Fruit fly (Drosophila melanogaster) whole organism, embryonic: ENCODE data around the gene Acp29AB.

ENCODE experiments used
- BEAF-32 ChIP-seq: fragments of 200-800 bp; sonication (Bioruptor generic); optimal IDR thresholded peaks from 3 replicates; lab custom pipeline; 2017; ENCODE audit warnings: missing biosample characterization, missing genetic modification characterization, mild to moderate bottlenecking, moderate library complexity, missing genetic modification reagents
- Bdp1 ChIP-seq: fragments of 200-800 bp; sonication (Bioruptor generic); optimal IDR thresholded peaks from 3 replicates; lab custom pipeline; 2016; ENCODE audit warnings: missing biosample characterization, missing genetic modification characterization
- CG10543 ChIP-seq: fragments of 200-800 bp; sonication (Bioruptor generic); optimal IDR thresholded peaks from 3 replicates; lab custom pipeline; 2017; ENCODE audit warnings: missing biosample characterization, mild to moderate bottlenecking, missing genetic modification characterization, moderate library complexity
- CG12236 ChIP-seq: fragments of 200-800 bp; sonication (Bioruptor generic); optimal IDR thresholded peaks from 2 replicates; lab custom pipeline; 2016; ENCODE audit warnings: missing biosample characterization, missing genetic modification characterization
- CG12942 ChIP-seq: fragments of 200-800 bp; sonication (Bioruptor generic); optimal IDR thresholded peaks from 3 replicates; lab custom pipeline; 2016; ENCODE audit warnings: missing biosample characterization, missing genetic modification characterization
- CG13123 ChIP-seq: fragments of 200-800 bp; sonication (Bioruptor generic); optimal IDR thresholded peaks from 2 replicates; lab custom pipeline; 2016; ENCODE audit warnings: missing biosample characterization, missing genetic modification characterization
- CG13424 ChIP-seq: fragments of 200-800 bp; sonication (Bioruptor generic); optimal IDR thresholded peaks from 2 replicates; lab custom pipeline; 2019; ENCODE audit warnings: missing biosample characterization, mild to moderate bottlenecking, missing genetic modification characterization, moderate library complexity
- CG18599 ChIP-seq: fragments of 200-800 bp; sonication (Bioruptor generic); optimal IDR thresholded peaks from 3 replicates; lab custom pipeline; 2017; ENCODE audit warnings: missing biosample characterization, missing genetic modification characterization, mild to moderate bottlenecking, moderate library complexity, missing genetic modification reagents
- CG18764 ChIP-seq: fragments of 200-800 bp; sonication (Bioruptor generic); optimal IDR thresholded peaks from 3 replicates; lab custom pipeline; 2016; ENCODE audit warnings: missing biosample characterization, missing genetic modification characterization
- CG2116 ChIP-seq: fragments of 200-800 bp; sonication (Bioruptor generic); optimal IDR thresholded peaks from 3 replicates; lab custom pipeline; 2018; ENCODE audit warnings: missing biosample characterization, mild to moderate bottlenecking, missing genetic modification characterization
- CG31365 ChIP-seq: fragments of 200-800 bp; sonication (Bioruptor generic); optimal IDR thresholded peaks from 2 replicates; lab custom pipeline; 2018; ENCODE audit warnings: missing biosample characterization, mild to moderate bottlenecking, missing genetic modification characterization
- CG32772 ChIP-seq: fragments of 200-800 bp; sonication (Bioruptor generic); IDR thresholded peaks from 2 replicates; pipeline ENCODE4 v1.3.6; 2022; ENCODE audit warnings: missing biosample characterization, missing genetic modification characterization
- CG43689 ChIP-seq: fragments of 200-800 bp; sonication (Bioruptor generic); IDR thresholded peaks from 2 replicates; pipeline ENCODE4 v1.3.6; 2022; ENCODE audit warnings: missing biosample characterization, missing genetic modification characterization
- CG6689 ChIP-seq: fragments of 200-800 bp; sonication (Bioruptor generic); IDR thresholded peaks from 2 replicates; pipeline ENCODE4 v1.3.6; 2022; ENCODE audit warnings: missing biosample characterization, missing genetic modification characterization
- CG7963 ChIP-seq: fragments of 200-800 bp; sonication (Bioruptor generic); IDR thresholded peaks from 3 replicates; pipeline ENCODE4 v1.3.6; 2022; ENCODE audit warnings: missing biosample characterization, missing genetic modification characterization; ENCODE audit not compliant: partially characterized antibody
- CG9609 ChIP-seq: fragments of 200-800 bp; sonication (Bioruptor generic); optimal IDR thresholded peaks from 3 replicates; lab custom pipeline; 2016; ENCODE audit warnings: missing biosample characterization, missing genetic modification characterization
- CkIIα-i1 ChIP-seq: fragments of 200-800 bp; sonication (Bioruptor generic); IDR thresholded peaks from 2 replicates; pipeline ENCODE4 v1.3.6; 2022; ENCODE audit warnings: missing biosample characterization, missing genetic modification characterization
- Deaf1 ChIP-seq: fragments of 200-800 bp; optimal IDR thresholded peaks from 3 replicates; lab custom pipeline; 2019; ENCODE audit warnings: missing biosample characterization, mild to moderate bottlenecking, missing genetic modification characterization, moderate library complexity
- Doc2 ChIP-seq: fragments of 200-800 bp; sonication (Bioruptor generic); IDR thresholded peaks from 2 replicates; pipeline ENCODE4 v1.3.6; 2022; ENCODE audit warnings: missing biosample characterization, missing genetic modification characterization
- Dp ChIP-seq: fragments of 200-800 bp; sonication (Bioruptor generic); optimal IDR thresholded peaks from 2 replicates; lab custom pipeline; 2018; ENCODE audit warnings: missing biosample characterization, mild to moderate bottlenecking, missing genetic modification characterization, moderate library complexity
- Dref ChIP-seq: fragments of 200-800 bp; sonication (Bioruptor generic); IDR thresholded peaks from 2 replicates; pipeline ENCODE4 v1.3.6; 2022; ENCODE audit warnings: missing biosample characterization, missing genetic modification characterization
- Mad ChIP-seq: fragments of 200-800 bp; sonication (Bioruptor generic); optimal IDR thresholded peaks from 2 replicates; lab custom pipeline; 2016; ENCODE audit warnings: missing biosample characterization, missing genetic modification characterization
- Nf-YB ChIP-seq: fragments of 200-800 bp; sonication (Bioruptor generic); optimal IDR thresholded peaks from 3 replicates; lab custom pipeline; 2019; ENCODE audit warnings: missing biosample characterization, mild to moderate bottlenecking, missing genetic modification characterization, moderate library complexity
- Side ChIP-seq: fragments of 200-800 bp; sonication (Bioruptor generic); optimal IDR thresholded peaks from 2 replicates; lab custom pipeline; 2016; ENCODE audit warnings: missing biosample characterization, missing genetic modification characterization
- Sox102F ChIP-seq: fragments of 200-800 bp; sonication (Bioruptor generic); optimal IDR thresholded peaks from 2 replicates; lab custom pipeline; 2018; ENCODE audit warnings: missing biosample characterization, mild to moderate bottlenecking, missing genetic modification characterization, moderate library complexity
- Spps ChIP-seq: fragments of 200-800 bp; sonication (Bioruptor generic); optimal IDR thresholded peaks from 2 replicates; lab custom pipeline; 2018; ENCODE audit warnings: missing biosample characterization, mild to moderate bottlenecking, missing genetic modification characterization
- amos ChIP-seq: fragments of 200-800 bp; sonication (Bioruptor generic); IDR thresholded peaks from 2 replicates; pipeline ENCODE4 v1.3.6; 2022; ENCODE audit warnings: missing biosample characterization, missing genetic modification characterization; ENCODE audit not compliant: partially characterized antibody
- dati ChIP-seq: fragments of 200-800 bp; sonication (Bioruptor generic); IDR thresholded peaks from 2 replicates; pipeline ENCODE4 v1.3.6; 2022; ENCODE audit warnings: missing biosample characterization, missing genetic modification characterization
- eyg ChIP-seq: fragments of 200-800 bp; sonication (Bioruptor generic); optimal IDR thresholded peaks from 3 replicates; lab custom pipeline; 2016; ENCODE audit warnings: missing biosample characterization, missing genetic modification characterization
- fu2 ChIP-seq: fragments of 200-800 bp; sonication (Bioruptor generic); optimal IDR thresholded peaks from 2 replicates; lab custom pipeline; 2016; ENCODE audit warnings: missing biosample characterization, missing genetic modification characterization
- hkb ChIP-seq, 2 experiments: fragments of 200-800 bp in 1 of 2; fragments of >200 bp in 1 of 2; sonication (Bioruptor generic) in 1 of 2; IDR thresholded peaks in 1 of 2; optimal IDR thresholded peaks in 1 of 2; 2 replicates each; pipeline versions ENCODE4 v1.3.6 to Lab custom; 2017 to 2022; ENCODE audit warnings: missing biosample characterization in 1 of 2, missing genetic modification characterization in 1 of 2
- kah ChIP-seq: fragments of 200-800 bp; sonication (Bioruptor generic); optimal IDR thresholded peaks from 2 replicates; lab custom pipeline; 2018; ENCODE audit warnings: missing biosample characterization, mild to moderate bottlenecking, missing genetic modification characterization
- kni ChIP-seq: fragments of 200-800 bp; sonication (Bioruptor generic); optimal IDR thresholded peaks from 3 replicates; lab custom pipeline; 2017; ENCODE audit warnings: mild to moderate bottlenecking, missing biosample characterization, missing genetic modification reagents, missing genetic modification characterization
- mirr ChIP-seq: fragments of 200-800 bp; sonication (Bioruptor generic); optimal IDR thresholded peaks from 3 replicates; lab custom pipeline; 2018; ENCODE audit warnings: missing biosample characterization, mild to moderate bottlenecking, missing genetic modification characterization
- mld ChIP-seq: fragments of 200-800 bp; sonication (Bioruptor generic); IDR thresholded peaks from 3 replicates; pipeline ENCODE4 v1.3.6; 2022; ENCODE audit warnings: missing biosample characterization, missing genetic modification characterization; ENCODE audit not compliant: partially characterized antibody
- org-1 ChIP-seq: fragments of 200-800 bp; sonication (Bioruptor generic); optimal IDR thresholded peaks from 2 replicates; lab custom pipeline; 2017; ENCODE audit warnings: missing biosample characterization, missing genetic modification characterization
- pb ChIP-seq: fragments of 200-800 bp; sonication (Bioruptor generic); optimal IDR thresholded peaks from 3 replicates; lab custom pipeline; 2016; ENCODE audit warnings: missing biosample characterization, missing genetic modification characterization
- pros ChIP-seq: fragments of 200-800 bp; sonication (Bioruptor generic); optimal IDR thresholded peaks from 3 replicates; lab custom pipeline; 2019; ENCODE audit warnings: missing biosample characterization, mild to moderate bottlenecking, missing genetic modification characterization, moderate library complexity
- rib ChIP-seq: fragments of 200-800 bp; sonication (Bioruptor generic); IDR thresholded peaks from 2 replicates; pipeline ENCODE4 v1.3.6; 2022; ENCODE audit warnings: missing biosample characterization, missing genetic modification characterization
- row ChIP-seq: fragments of 200-800 bp; sonication (Bioruptor generic); IDR thresholded peaks from 3 replicates; pipeline ENCODE4 v1.3.6; 2022; ENCODE audit warnings: missing biosample characterization, missing genetic modification characterization
- run ChIP-seq: fragments of 200-800 bp; sonication (Bioruptor generic); optimal IDR thresholded peaks from 3 replicates; lab custom pipeline; 2018; ENCODE audit warnings: missing biosample characterization, mild to moderate bottlenecking, missing genetic modification characterization
- sc ChIP-seq, 3 experiments: fragments of >200 bp in 2 of 3; fragments of 200-800 bp in 1 of 3; sonication (Bioruptor generic) in 1 of 3; optimal IDR thresholded peaks; 2 replicates in 2 of 3; 3 replicates in 1 of 3; lab custom pipeline; 2017; ENCODE audit warnings: mild to moderate bottlenecking in 1 of 3, missing biosample characterization in 1 of 3, missing genetic modification characterization in 1 of 3, missing genetic modification reagents in 1 of 3
- schlank ChIP-seq: fragments of 200-800 bp; sonication (Bioruptor generic); optimal IDR thresholded peaks from 2 replicates; lab custom pipeline; 2018; ENCODE audit warnings: missing biosample characterization, mild to moderate bottlenecking, missing genetic modification characterization
- sens-2 ChIP-seq: fragments of 200-800 bp; sonication (Bioruptor generic); IDR thresholded peaks from 2 replicates; pipeline ENCODE4 v1.3.6; 2022; ENCODE audit warnings: missing biosample characterization, missing genetic modification characterization
- sisA ChIP-seq: fragments of 200-800 bp; sonication (Bioruptor generic); IDR thresholded peaks from 2 replicates; pipeline ENCODE4 v1.3.6; 2022; ENCODE audit warnings: missing biosample characterization, missing genetic modification characterization
- sob ChIP-seq: fragments of 200-800 bp; sonication (Bioruptor generic); IDR thresholded peaks from 2 replicates; pipeline ENCODE4 v1.3.6; 2022; ENCODE audit warnings: missing biosample characterization, missing genetic modification characterization
- ssp ChIP-seq: fragments of 200-800 bp; sonication (Bioruptor generic); IDR thresholded peaks from 2 replicates; pipeline ENCODE4 v1.3.6; 2022; ENCODE audit warnings: missing biosample characterization, missing genetic modification characterization
- tin ChIP-seq: fragments of 200-800 bp; sonication (Bioruptor generic); optimal IDR thresholded peaks from 3 replicates; lab custom pipeline; 2016; ENCODE audit warnings: missing biosample characterization, missing genetic modification characterization
- trh ChIP-seq: fragments of 200-800 bp; sonication (Bioruptor generic); optimal IDR thresholded peaks from 2 replicates; lab custom pipeline; 2016; ENCODE audit warnings: missing biosample characterization, missing genetic modification characterization
- yki ChIP-seq: fragments of >200 bp; optimal IDR thresholded peaks from 3 replicates; lab custom pipeline; 2018

Acp29AB gene

DNA sequence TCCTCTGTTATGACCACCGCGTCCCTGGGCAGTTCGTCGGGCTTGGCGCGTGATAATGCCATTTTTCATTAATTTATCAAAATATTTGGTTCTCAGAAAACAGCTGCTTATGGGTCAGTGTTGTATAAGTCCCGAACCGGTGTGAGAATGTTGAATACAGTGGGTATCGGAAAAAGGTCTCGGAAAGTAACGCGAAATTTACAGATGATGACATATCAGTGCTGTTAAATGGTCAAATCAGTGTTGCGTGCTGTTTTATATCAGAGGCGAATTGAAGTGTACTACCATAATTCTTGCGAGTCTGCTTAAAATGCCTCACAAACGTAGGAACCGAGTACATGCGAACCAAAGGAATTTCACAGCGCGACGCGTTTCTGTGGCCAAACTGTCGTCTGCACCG is 10.4 kb downstream of the Acp29AB start, which contains the start of the genes CG13392 and Rcd4 (continued):
- TF ChIP-seq sob (GFP tag; lab: Robert Waterston, UW) (peak; percentile 91), Dp (GFP tag; lab: Kevin White, UChicago) (peak; percentile 33), pb (GFP tag; lab: Kevin White, UChicago) (peak; percentile 63), yki (lab: Kevin White, UChicago) (no peak), fu2 (GFP tag; lab: Kevin White, UChicago) (peak; percentile 74), Doc2 (no peak), dati (GFP tag; lab: Robert Waterston, UW) (no peak), sc (optimal IDR thresholded peaks at IDR 0.05; lab: Kevin White, UChicago) (no peak), sc (GFP tag; optimal IDR thresholded peaks at IDR 0.05; lab: Kevin White, UChicago) (no peak), amos (GFP tag; lab: Robert Waterston, UW) (peak; percentile 67), rib (GFP tag; lab: Robert Waterston, UW) (peak; percentile 76), CG10543 (peak; percentile 61), Nf-YB (peak; percentile 11), kah (GFP tag; lab: Kevin White, UChicago) (peak; percentile 33), kni (GFP tag; lab: Kevin White, UChicago) (peak; percentile 64), CG18599 (GFP tag; lab: Kevin White, UChicago) (peak; percentile 75), Bdp1 (peak; percentile 33), CG13123 (GFP tag; lab: Kevin White, UChicago) (no peak), CG6689 (GFP tag; lab: Robert Waterston, UW) (0 out of 2 replicates have a peak, but pooled peaks have one; percentile 27), schlank (tag; lab: Kevin White, UChicago) (peak; percentile 62), CG7963 (GFP tag; lab: Robert Waterston, UW) (peak; percentile 31; the same call in 1 of the 3 replicates), hkb (optimal IDR thresholded peaks at IDR 0.05; lab: Kevin White, UChicago) (no peak), hkb (GFP tag; IDR thresholded peaks at IDR 0.05; lab: Robert Waterston, UW) (peak; percentile 51), Dref (GFP tag; lab: Robert Waterston, UW) (peak; percentile 57), pros (no peak), row (GFP tag; lab: Robert Waterston, UW) (peak; percentile 66), Mad (peak; percentile 71), ssp (GFP tag; lab: Robert Waterston, UW) (peak; percentile 32; the same call in 1 of the 2 replicates), CG2116 (peak; percentile 97), CG12942 (peak; percentile 71), CG12236 (GFP tag; lab: Kevin White, UChicago) (no peak), run (tag; lab: Kevin White, UChicago) (peak; percentile 1), tin (GFP tag; lab: Kevin White, UChicago) (peak; percentile 72), sens-2 (GFP tag; lab: Robert Waterston, UW) (no peak), Side (GFP tag; lab: Kevin White, UChicago) (peak; percentile 80), mirr (GFP tag; lab: Kevin White, UChicago) (peak; percentile 65), Deaf1 (tag; lab: Kevin White, UChicago) (peak; percentile 26), Spps (tag; lab: Kevin White, UChicago) (no peak), CG32772 (GFP tag; lab: Robert Waterston, UW) (peak; percentile 15; the same call in 1 of the 2 replicates), BEAF-32 (GFP tag; lab: Kevin White, UChicago) (peak; percentile 63), trh (GFP tag; lab: Kevin White, UChicago) (no peak), CG43689 (GFP tag; lab: Robert Waterston, UW) (no peak), CG18764 (GFP tag; lab: Kevin White, UChicago) (peak; percentile 70), mld (GFP tag; lab: Robert Waterston, UW) (peak; percentile 13; the same call in 1 of the 3 replicates), CG13424 (tag; lab: Kevin White, UChicago) (peak; percentile 26), sisA (0 out of 2 replicates have a peak, but pooled peaks have one; percentile 33), eyg (GFP tag; lab: Kevin White, UChicago) (peak; percentile 10), org-1 (peak; percentile 20), Sox102F (GFP tag; lab: Kevin White, UChicago) (peak; percentile 16), CG9609 (GFP tag; lab: Kevin White, UChicago) (peak; percentile 74), CG31365 (tag; lab: Kevin White, UChicago) (no peak), CkIIα-i1 (GFP tag; lab: Robert Waterston, UW) (no peak)
